Fruit fly (Drosophila melanogaster) S2 (cell line): ENCODE data around the gene gnu.

Experiments used
- CG8478 ChIP-seq: fragments of >200 bp; optimal IDR thresholded peaks from 2 replicates; lab custom pipeline; 2018
- CTCF ChIP-seq, 2 experiments: fragments of >200 bp; optimal IDR thresholded peaks; 2 replicates each; lab custom pipeline; 2018

- no peak for TF ChIP-seq CG8478
- no peak for TF ChIP-seq CTCF (optimal IDR thresholded peaks at IDR 0.05; lab: Kevin White, UChicago)
Measured at dm6 chr3L:14784949-14785408, 18.2 kb downstream of the gnu start.
